Worm (Caenorhabditis elegans) whole organism, L4 larva: ENCODE measurements around the gene appg-2.
A peak's percentile ranks its signal among the peaks of the same experiment; 100 is the strongest.

Source experiments
- F10B5.3 ChIP-seq: sonication (generic microtip); optimal IDR thresholded peaks from 2 replicates; lab custom pipeline; 2016; ENCODE audit warnings: mild to moderate bottlenecking, missing genetic modification characterization, missing compliant biosample characterization
- F37D6.2 ChIP-seq: sonication (generic microtip); optimal IDR thresholded peaks from 2 replicates; lab custom pipeline; 2016; ENCODE audit warnings: mild to moderate bottlenecking, missing genetic modification characterization, missing compliant biosample characterization
- T20F7.1 ChIP-seq: fragments of 200-800 bp; sonication (Bioruptor generic); optimal IDR thresholded peaks from 2 replicates; lab custom pipeline; 2018; ENCODE audit warnings: mild to moderate bottlenecking, missing genetic modification characterization, missing compliant biosample characterization
- Y48G9A.11 ChIP-seq: fragments of 200-800 bp; sonication (Bioruptor generic); IDR thresholded peaks from 2 replicates; pipeline ENCODE4 v1.3.6; 2022; ENCODE audit warnings: missing genetic modification reagents, missing genetic modification characterization, missing compliant biosample characterization
- Y75B8A.6 ChIP-seq: fragments of 200-800 bp; sonication (Bioruptor generic); IDR thresholded peaks from 2 replicates; pipeline ENCODE4 v1.3.6; 2022; ENCODE audit warnings: missing genetic modification reagents, missing genetic modification characterization, missing compliant biosample characterization
- ZK546.5 ChIP-seq, 2 experiments: sonication (generic microtip); optimal IDR thresholded peaks; 2 replicates each; lab custom pipeline; 2017; ENCODE audit warnings: missing biosample characterization in 2 of 2, missing genetic modification characterization in 2 of 2
- aha-1 ChIP-seq: fragments of 150-350 bp; peaks from one replicate; lab custom pipeline; 2014; ENCODE audit warnings: missing biosample characterization, missing genetic modification characterization
- arid-1 ChIP-seq: fragments of 200-800 bp; sonication (Bioruptor generic); conservative IDR thresholded peaks from 2 replicates; pipeline ENCODE4 v1.3.6; 2022; ENCODE audit warnings: missing genetic modification reagents, missing genetic modification characterization, missing compliant biosample characterization
- attf-4 ChIP-seq: sonication (generic microtip); optimal IDR thresholded peaks from 3 replicates; lab custom pipeline; 2017; ENCODE audit warnings: missing biosample characterization, missing genetic modification characterization
- ceh-20 ChIP-seq: fragments of 200-800 bp; sonication (Bioruptor generic); IDR thresholded peaks from 2 replicates; pipeline ENCODE4 v1.3.6; 2022; ENCODE audit warnings: missing genetic modification reagents, missing genetic modification characterization, missing compliant biosample characterization
- ceh-28 ChIP-seq: fragments of 150-350 bp; optimal IDR thresholded peaks from 2 replicates; lab custom pipeline; 2014; ENCODE audit warnings: missing biosample characterization, missing genetic modification reagents, missing genetic modification characterization
- ceh-32 ChIP-seq: sonication (generic microtip); optimal IDR thresholded peaks from 2 replicates; lab custom pipeline; 2016; ENCODE audit warnings: mild to moderate bottlenecking, missing genetic modification characterization, missing compliant biosample characterization; ENCODE audit not compliant: poor library complexity
- ceh-44 ChIP-seq: fragments of 200-800 bp; sonication (Bioruptor generic); IDR thresholded peaks from 2 replicates; pipeline ENCODE4 v1.3.6; 2022; ENCODE audit warnings: missing genetic modification reagents, missing genetic modification characterization, missing compliant biosample characterization
- ctbp-1 ChIP-seq: fragments of 200-800 bp; sonication (Bioruptor generic); IDR thresholded peaks from 2 replicates; pipeline ENCODE4 v1.3.6; 2022; ENCODE audit warnings: missing genetic modification reagents, missing genetic modification characterization, missing compliant biosample characterization
- daf-12 ChIP-seq: fragments of 150-350 bp; optimal IDR thresholded peaks from 2 replicates; lab custom pipeline; 2014; ENCODE audit warnings: missing biosample characterization, missing genetic modification reagents, missing genetic modification characterization
- daf-8 ChIP-seq: fragments of 200-800 bp; sonication (Bioruptor generic); IDR thresholded peaks from 2 replicates; pipeline ENCODE4 v1.3.6; 2022; ENCODE audit warnings: missing genetic modification characterization, missing compliant biosample characterization
- dmd-8 ChIP-seq: fragments of 200-800 bp; sonication (Bioruptor generic); IDR thresholded peaks from 2 replicates; pipeline ENCODE4 v1.3.6; 2022; ENCODE audit warnings: missing genetic modification characterization, missing compliant biosample characterization
- dmd-9 ChIP-seq: fragments of 200-800 bp; sonication (Bioruptor generic); IDR thresholded peaks from 2 replicates; pipeline ENCODE4 v1.3.6; 2022; ENCODE audit warnings: missing genetic modification reagents, missing genetic modification characterization, missing compliant biosample characterization
- duxl-1 ChIP-seq: sonication (generic microtip); optimal IDR thresholded peaks from 2 replicates; lab custom pipeline; 2016; ENCODE audit warnings: mild to moderate bottlenecking, missing genetic modification characterization, moderate library complexity, missing compliant biosample characterization; ENCODE audit not compliant: poor library complexity
- dve-1 ChIP-seq: sonication (generic microtip); optimal IDR thresholded peaks from 2 replicates; lab custom pipeline; 2017; ENCODE audit warnings: antibody characterized with exemption, mild to moderate bottlenecking, missing genetic modification characterization, missing compliant biosample characterization; ENCODE audit not compliant: insufficient read depth
- fkh-10 ChIP-seq: fragments of 150-350 bp; optimal IDR thresholded peaks from 2 replicates; lab custom pipeline; 2014; ENCODE audit warnings: missing biosample characterization, missing genetic modification reagents, missing genetic modification characterization
- hif-1 ChIP-seq, 2 experiments: sonication (generic microtip); optimal IDR thresholded peaks; 2 replicates each; lab custom pipeline; 2016 to 2017; ENCODE audit warnings: missing compliant biosample characterization in 2 of 2, missing genetic modification characterization in 2 of 2, missing genetic modification reagents in 2 of 2, missing genotype in 2 of 2, mild to moderate bottlenecking in 1 of 2
- jun-1 ChIP-seq: fragments of 150-350 bp; optimal IDR thresholded peaks from 2 replicates; lab custom pipeline; 2014; ENCODE audit warnings: missing biosample characterization, missing genetic modification reagents, missing genetic modification characterization
- madf-9 ChIP-seq: fragments of 200-800 bp; sonication (Bioruptor generic); conservative IDR thresholded peaks from 2 replicates; pipeline ENCODE4 v1.3.6; 2022; ENCODE audit warnings: missing genetic modification reagents, missing genetic modification characterization, missing compliant biosample characterization
- mdt-29 ChIP-seq: fragments of 200-800 bp; sonication (Bioruptor generic); IDR thresholded peaks from 2 replicates; pipeline ENCODE4 v1.3.6; 2022; ENCODE audit warnings: missing genetic modification reagents, missing genetic modification characterization, missing compliant biosample characterization
- mep-1 ChIP-seq: fragments of 150-350 bp; sonication (generic microtip); optimal IDR thresholded peaks from 3 replicates; lab custom pipeline; 2014; ENCODE audit warnings: missing biosample characterization, missing genetic modification characterization
- mes-2 ChIP-seq: sonication (generic microtip); optimal IDR thresholded peaks from 2 replicates; lab custom pipeline; 2016; ENCODE audit warnings: missing genotype, mild to moderate bottlenecking, missing genetic modification characterization, missing compliant biosample characterization; ENCODE audit not compliant: poor library complexity, severe bottlenecking
- nhr-102 ChIP-seq: sonication (generic microtip); optimal IDR thresholded peaks from 2 replicates; lab custom pipeline; 2016; ENCODE audit warnings: mild to moderate bottlenecking, missing genetic modification characterization, moderate library complexity, missing compliant biosample characterization
- nhr-111 ChIP-seq: fragments of 200-800 bp; sonication (Bioruptor generic); optimal IDR thresholded peaks from 2 replicates; lab custom pipeline; 2018; ENCODE audit warnings: mild to moderate bottlenecking, missing genetic modification characterization, missing compliant biosample characterization
- nhr-28 ChIP-seq: fragments of 150-350 bp; optimal IDR thresholded peaks from 2 replicates; lab custom pipeline; 2014; ENCODE audit warnings: missing biosample characterization, missing genetic modification characterization
- nhr-41 ChIP-seq: fragments of 200-800 bp; sonication (Bioruptor generic); IDR thresholded peaks from 2 replicates; pipeline ENCODE4 v1.3.6; 2022; ENCODE audit warnings: missing genetic modification reagents, missing genetic modification characterization, missing compliant biosample characterization
- nhr-6 ChIP-seq: fragments of 150-350 bp; optimal IDR thresholded peaks from 2 replicates; lab custom pipeline; 2014; ENCODE audit warnings: missing biosample characterization, missing genetic modification characterization
- nhr-77 ChIP-seq: fragments of 150-350 bp; optimal IDR thresholded peaks from 2 replicates; lab custom pipeline; 2014; ENCODE audit warnings: missing biosample characterization, missing genetic modification characterization
- pha-4 ChIP-seq, 2 experiments: fragments of 150-350 bp in 1 of 2; fragments of 200-800 bp in 1 of 2; sonication (Bioruptor generic) in 1 of 2; IDR thresholded peaks in 1 of 2; optimal IDR thresholded peaks in 1 of 2; 2 replicates each; pipeline versions ENCODE4 v1.3.6 to Lab custom; 2014 to 2022; ENCODE audit warnings: missing genetic modification characterization in 2 of 2, missing genetic modification reagents in 2 of 2, missing biosample characterization in 1 of 2, missing compliant biosample characterization in 1 of 2
- php-3 ChIP-seq: fragments of 200-800 bp; sonication (Bioruptor generic); IDR thresholded peaks from 2 replicates; pipeline ENCODE4 v1.3.6; 2022; ENCODE audit warnings: missing genetic modification reagents, missing genetic modification characterization, missing compliant biosample characterization
- rbr-2 ChIP-seq: sonication (generic microtip); optimal IDR thresholded peaks from 2 replicates; lab custom pipeline; 2016; ENCODE audit warnings: missing genotype, missing genetic modification characterization, missing compliant biosample characterization
- saeg-2 ChIP-seq: fragments of 200-800 bp; sonication (Bioruptor generic); IDR thresholded peaks from 2 replicates; pipeline ENCODE4 v1.3.6; 2022; ENCODE audit warnings: missing genetic modification reagents, missing genetic modification characterization, missing compliant biosample characterization
- set-16 ChIP-seq: fragments of 200-800 bp; sonication (Bioruptor generic); IDR thresholded peaks from 2 replicates; pipeline ENCODE4 v1.3.6; 2022; ENCODE audit warnings: missing genetic modification reagents, missing genetic modification characterization, missing compliant biosample characterization
- snpc-1.2 ChIP-seq: fragments of 200-800 bp; sonication (Bioruptor generic); IDR thresholded peaks from 2 replicates; pipeline ENCODE4 v1.3.6; 2022; ENCODE audit warnings: missing genetic modification reagents, missing genetic modification characterization, missing compliant biosample characterization
- tag-97 ChIP-seq: fragments of 200-800 bp; sonication (Bioruptor generic); IDR thresholded peaks from 2 replicates; pipeline ENCODE4 v1.3.6; 2022; ENCODE audit warnings: missing genetic modification characterization, missing compliant biosample characterization
- unc-62 ChIP-seq, 3 experiments: fragments of 150-350 bp in 1 of 3; sonication (generic microtip); optimal IDR thresholded peaks in 2 of 3; peaks in 1 of 3; 1 replicate in 1 of 3; 2 replicates in 2 of 3; lab custom pipeline; 2014 to 2017; ENCODE audit warnings: missing biosample characterization in 3 of 3, missing genetic modification characterization in 3 of 3, missing genetic modification reagents in 3 of 3, missing genotype in 1 of 3
- zag-1 ChIP-seq: fragments of 150-350 bp; optimal IDR thresholded peaks from 2 replicates; lab custom pipeline; 2014; ENCODE audit warnings: missing biosample characterization, missing genetic modification characterization
- zfp-2 ChIP-seq: sonication (generic microtip); optimal IDR thresholded peaks from 2 replicates; lab custom pipeline; 2016; ENCODE audit warnings: mild to moderate bottlenecking, missing genetic modification characterization, missing compliant biosample characterization
- zfp-3 ChIP-seq: fragments of 200-800 bp; sonication (Bioruptor generic); conservative IDR thresholded peaks from 2 replicates; pipeline ENCODE4 v1.3.6; 2022; ENCODE audit warnings: missing genetic modification reagents, missing genetic modification characterization, missing compliant biosample characterization
- zip-11 ChIP-seq: fragments of 200-800 bp; sonication (Bioruptor generic); IDR thresholded peaks from 2 replicates; pipeline ENCODE4 v1.3.6; 2022; ENCODE audit warnings: missing genetic modification characterization, missing compliant biosample characterization
- zip-2 ChIP-seq: fragments of 150-350 bp; optimal IDR thresholded peaks from 2 replicates; lab custom pipeline; 2014; ENCODE audit warnings: missing biosample characterization, missing genetic modification characterization

The appg-2 gene

DNA sequence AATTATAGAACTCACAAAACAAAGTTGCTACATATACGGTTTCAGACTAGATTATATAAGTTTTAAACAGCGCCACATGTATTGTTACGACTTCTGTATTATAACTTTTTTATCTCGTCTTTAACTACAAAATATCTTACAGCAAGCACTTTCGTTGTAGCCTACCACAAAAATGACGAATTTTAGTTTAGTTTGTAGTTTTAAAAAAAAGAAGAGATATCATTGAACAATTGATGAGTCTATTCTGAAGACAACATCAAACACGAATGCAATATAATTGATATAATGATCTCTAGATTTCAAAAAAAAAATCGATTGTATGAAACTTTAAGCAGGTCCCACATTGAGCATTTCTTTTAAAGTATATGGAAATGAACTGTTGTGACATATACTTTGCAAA lies 13.3 kb downstream of the appg-2 start:
- TF ChIP-seq madf-9 (no peak), dmd-8 (GFP tag; lab: Robert Waterston, UW) (no peak), nhr-28 (tag; lab: Kevin White, UChicago) (peak; percentile 94), ctbp-1 (GFP tag; lab: Robert Waterston, UW) (no peak), zag-1 (no peak), mes-2 (tag; lab: Kevin White, UChicago) (no peak), aha-1 (tag; lab: Kevin White, UChicago) (peak; percentile 99)

ce11 chrII:8817225-8817624 lies 16.3 kb downstream of the appg-2 start:
- TF ChIP-seq F37D6.2 (tag; lab: Kevin White, UChicago) (no peak), Y75B8A.6 (no peak), Y48G9A.11 (GFP tag; lab: Robert Waterston, UW) (no peak), ZK546.5 (tag; optimal IDR thresholded peaks at IDR 0.05; lab: Kevin White, UChicago) (no peak), php-3 (GFP tag; lab: Robert Waterston, UW) (no peak), hif-1 (tag; optimal IDR thresholded peaks at IDR 0.05; lab: Kevin White, UChicago) (no peak), daf-12 (tag; lab: Kevin White, UChicago) (no peak), mep-1 (tag; lab: Kevin White, UChicago) (peak; percentile 52), pha-4 (GFP tag; IDR thresholded peaks at IDR 0.05; lab: Robert Waterston, UW) (no peak), pha-4 (tag; optimal IDR thresholded peaks at IDR 0.05; lab: Kevin White, UChicago) (no peak), nhr-28 (tag; lab: Kevin White, UChicago) (peak; percentile 18), unc-62 (GFP tag; optimal IDR thresholded peaks at IDR 0.05 in 1 of 2; lab: Kevin White, UChicago) (no peak), unc-62 (tag; optimal IDR thresholded peaks at IDR 0.05; lab: Kevin White, UChicago) (no peak), dve-1 (tag; lab: Kevin White, UChicago) (peak; percentile 16), F10B5.3 (tag; lab: Kevin White, UChicago) (no peak), aha-1 (tag; lab: Kevin White, UChicago) (no peak), zfp-3 (GFP tag; lab: Robert Waterston, UW) (peak; percentile 88), nhr-102 (no peak), mdt-29 (GFP tag; lab: Robert Waterston, UW) (peak; percentile 10; the same call in 1 of the 2 replicates), T20F7.1 (GFP tag; lab: Kevin White, UChicago) (peak; percentile 50), arid-1 (GFP tag; lab: Robert Waterston, UW) (0 out of 2 replicates have a peak, but pooled peaks have one; percentile 21), snpc-1.2 (GFP tag; lab: Robert Waterston, UW) (no peak), zip-11 (no peak), ceh-28 (tag; lab: Kevin White, UChicago) (no peak), saeg-2 (GFP tag; lab: Robert Waterston, UW) (no peak), duxl-1 (tag; lab: Kevin White, UChicago) (peak; percentile 11), ceh-20 (GFP tag; lab: Robert Waterston, UW) (0 out of 2 replicates have a peak, but pooled peaks have one; percentile 37)

DNA sequence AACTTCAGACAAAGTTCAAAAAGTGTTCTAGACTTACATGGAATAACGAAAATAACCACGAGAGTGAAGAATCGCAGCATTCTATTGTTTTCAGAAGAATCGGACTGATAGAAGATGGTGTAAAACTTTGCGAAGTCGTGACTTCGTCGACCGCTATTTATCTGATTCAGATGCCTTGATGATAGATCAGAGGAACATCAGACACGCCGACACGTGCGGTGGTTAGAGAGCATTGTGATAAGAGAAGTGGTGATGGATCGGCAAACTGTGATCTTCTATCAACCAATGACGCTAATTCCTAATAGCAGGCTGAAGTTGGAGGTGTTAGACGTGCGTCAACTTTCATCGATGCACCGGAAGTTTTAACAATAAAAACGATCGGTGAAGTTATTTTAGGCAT lies 17.3 kb downstream of the appg-2 start:
- TF ChIP-seq zfp-2 (tag; lab: Kevin White, UChicago): no peak
- no peak for TF ChIP-seq tag-97 (GFP tag; lab: Robert Waterston, UW)
- no peak for TF ChIP-seq nhr-77 (tag; lab: Kevin White, UChicago)
- no peak for TF ChIP-seq daf-8 (GFP tag; lab: Robert Waterston, UW)
- no peak for TF ChIP-seq saeg-2 (GFP tag; lab: Robert Waterston, UW)
- TF ChIP-seq set-16: no peak
- TF ChIP-seq nhr-111 (GFP tag; lab: Kevin White, UChicago): no peak
- TF ChIP-seq T20F7.1 (GFP tag; lab: Kevin White, UChicago): no peak
- no peak for TF ChIP-seq dmd-9 (GFP tag; lab: Robert Waterston, UW)
- no peak for TF ChIP-seq rbr-2 (tag; lab: Kevin White, UChicago)
- TF ChIP-seq nhr-6 (tag; lab: Kevin White, UChicago): no peak
- no peak for TF ChIP-seq attf-4 (tag; lab: Kevin White, UChicago)
- TF ChIP-seq jun-1: no peak
- 0 out of 2 replicates have a peak, but pooled peaks have one; percentile 55 for TF ChIP-seq ceh-20 (GFP tag; lab: Robert Waterston, UW)
- TF ChIP-seq ceh-44 (GFP tag; lab: Robert Waterston, UW): no peak
- no peak for TF ChIP-seq fkh-10 (GFP tag; lab: Kevin White, UChicago)
- no peak for TF ChIP-seq ceh-32 (tag; lab: Kevin White, UChicago)
- no peak for TF ChIP-seq F37D6.2 (tag; lab: Kevin White, UChicago)
- no peak for TF ChIP-seq zip-2
- TF ChIP-seq nhr-41 (GFP tag; lab: Robert Waterston, UW): no peak
- TF ChIP-seq ctbp-1 (GFP tag; lab: Robert Waterston, UW): no peak
